Fruit fly (Drosophila melanogaster): Measurements from ENCODE around the gene CG13992.

The CG13992 gene

DNA sequence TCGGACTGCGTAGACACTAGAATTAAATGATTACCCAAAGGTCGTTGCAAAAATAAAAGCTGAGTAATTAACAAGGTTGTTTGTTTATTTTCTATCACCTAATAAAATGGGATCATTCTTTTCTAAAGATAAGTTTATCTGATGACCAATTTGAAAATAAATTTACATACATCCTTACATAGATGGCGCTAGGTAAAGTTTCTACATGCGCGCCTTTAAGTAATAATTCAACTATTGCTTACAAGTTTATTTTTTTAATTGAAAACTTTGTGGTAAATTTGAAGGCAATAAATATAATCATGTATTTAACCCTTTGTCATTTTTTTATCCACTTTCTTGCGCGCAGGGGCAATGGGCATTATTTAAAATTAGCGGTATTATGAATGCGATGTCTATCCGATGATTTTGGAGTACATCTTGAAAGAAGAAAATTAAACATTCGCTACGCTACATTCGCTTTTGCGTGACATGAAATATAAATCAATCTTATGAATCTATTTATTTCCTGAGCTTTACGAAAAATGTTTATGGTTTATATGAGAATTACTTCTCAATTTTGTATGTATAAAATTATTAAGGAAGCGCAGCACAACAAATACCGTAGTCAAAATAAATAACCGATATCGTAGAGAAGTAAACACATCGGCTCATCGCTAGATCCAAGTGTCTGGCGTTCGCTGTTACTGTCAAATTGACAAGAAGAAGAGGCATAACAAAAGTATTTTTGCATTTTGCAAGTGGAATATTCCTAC lies 18.6 kb downstream of the CG13992 start, which contains the start of gene CG9044 (continued):
- TF ChIP-seq CG12071 (GFP tag; optimal IDR thresholded peaks at IDR 0.05) (no peak), zen2 (GFP tag; IDR thresholded peaks at IDR 0.05; ENCODE audit: partially characterized antibody) (peak; percentile 68; the same call in 2 of the 3 replicates), Elba2 (GFP tag; optimal IDR thresholded peaks at IDR 0.05) (peak; percentile 46), tna (GFP tag; IDR thresholded peaks at IDR 0.05; ENCODE audit: partially characterized antibody) (peak; percentile 76), CG17802 (tag; optimal IDR thresholded peaks at IDR 0.05) (peak; percentile 27), CG34376 (GFP tag; optimal IDR thresholded peaks at IDR 0.05) (no peak), Atf-2 (GFP tag; optimal IDR thresholded peaks at IDR 0.05) (no peak), CG11247 (GFP tag; IDR thresholded peaks at IDR 0.05) (0 out of 2 replicates have a peak, but pooled peaks have one; percentile 43), CG17385 (GFP tag; optimal IDR thresholded peaks at IDR 0.05) (peak; percentile 97), CG6791 (GFP tag; IDR thresholded peaks at IDR 0.05; ENCODE audit: partially characterized antibody) (peak; percentile 88), hkb (optimal IDR thresholded peaks at IDR 0.05) (no peak), hkb (GFP tag; IDR thresholded peaks at IDR 0.05) (no peak), CG6254 (GFP tag; optimal IDR thresholded peaks at IDR 0.05) (no peak), BtbVII (GFP tag; optimal IDR thresholded peaks at IDR 0.05) (peak; percentile 0), CG5953 (GFP tag; IDR thresholded peaks at IDR 0.05) (no peak), nau (GFP tag; optimal IDR thresholded peaks at IDR 0.05) (no peak), tll (GFP tag; optimal IDR thresholded peaks at IDR 0.05) (peak in 1 of 2 experiments; percentile 66), Med (GFP tag) (peak; percentile 93), B-H1 (GFP tag; IDR thresholded peaks at IDR 0.05) (no peak; the same call in 2 of the 3 replicates), CG31441 (GFP tag; IDR thresholded peaks at IDR 0.05) (no peak), sr (GFP tag; IDR thresholded peaks at IDR 0.05) (no peak), btn (GFP tag; optimal IDR thresholded peaks at IDR 0.05) (no peak), CG6854 (GFP tag; optimal IDR thresholded peaks at IDR 0.05) (no peak), E2f1 (GFP tag; IDR thresholded peaks at IDR 0.05) (peak; percentile 41; the same call in 1 of the 2 replicates), Opbp (GFP tag; IDR thresholded peaks at IDR 0.05; ENCODE audit: partially characterized antibody) (peak; percentile 84; the same call in 2 of the 3 replicates), CG1792 (GFP tag; optimal IDR thresholded peaks at IDR 0.05) (peak; percentile 43), unpg (GFP tag; optimal IDR thresholded peaks at IDR 0.05) (no peak), Dip3 (GFP tag; optimal IDR thresholded peaks at IDR 0.05) (peak; percentile 66), tup (GFP tag; optimal IDR thresholded peaks at IDR 0.05) (no peak), Dfd (GFP tag; optimal IDR thresholded peaks at IDR 0.05) (no peak), cad (GFP tag; optimal IDR thresholded peaks at IDR 0.05) (no peak), gcm2 (GFP tag; optimal IDR thresholded peaks at IDR 0.05) (no peak), bsh (GFP tag; optimal IDR thresholded peaks at IDR 0.05) (no peak), YL-1 (GFP tag; optimal IDR thresholded peaks at IDR 0.05) (peak; percentile 49), Lim3 (GFP tag; IDR thresholded peaks at IDR 0.05) (no peak), crc (GFP tag; optimal IDR thresholded peaks at IDR 0.05) (no peak), Hey (tag; optimal IDR thresholded peaks at IDR 0.05) (no peak), H2.0 (GFP tag; IDR thresholded peaks at IDR 0.05) (no peak), CG7556 (GFP tag; optimal IDR thresholded peaks at IDR 0.05) (no peak), gcm (GFP tag; optimal IDR thresholded peaks at IDR 0.05) (no peak), CG9876 (GFP tag; optimal IDR thresholded peaks at IDR 0.05) (peak; percentile 38), CG3995 (GFP tag; optimal IDR thresholded peaks at IDR 0.05) (peak; percentile 79), sob (GFP tag; IDR thresholded peaks at IDR 0.05) (peak; percentile 74; the same call in 1 of the 2 replicates), croc (GFP tag; conservative IDR thresholded peaks at IDR 0.05) (peak; percentile 28; the same call in 1 of the 3 replicates), caup (GFP tag; optimal IDR thresholded peaks at IDR 0.05; ENCODE audit: severe bottlenecking) (no peak), CG14014 (GFP tag; IDR thresholded peaks at IDR 0.05) (peak; percentile 16; the same call in 1 of the 2 replicates), CG12659 (GFP tag; optimal IDR thresholded peaks at IDR 0.05) (peak; percentile 79), Ssrp (tag; optimal IDR thresholded peaks at IDR 0.05) (peak; percentile 49), CG14441 (GFP tag; IDR thresholded peaks at IDR 0.05) (0 out of 2 replicates have a peak, but pooled peaks have one; percentile 24)
